Worm (Caenorhabditis elegans) whole organism, L4 larva: ENCODE results near the gene F57C12.6.

Experiments
- R02D3.7 ChIP-seq: fragments of 150-350 bp; sonication (generic microtip); optimal IDR thresholded peaks from 3 replicates; lab custom pipeline; 2014; ENCODE audit warnings: missing biosample characterization, missing genetic modification characterization
- ces-1 ChIP-seq: fragments of 150-350 bp; sonication (generic microtip); optimal IDR thresholded peaks from 4 replicates; lab custom pipeline; 2014; ENCODE audit warnings: missing biosample characterization, missing genetic modification reagents, missing genetic modification characterization
- egl-27 ChIP-seq: sonication (generic microtip); optimal IDR thresholded peaks from 3 replicates; lab custom pipeline; 2017; ENCODE audit warnings: missing biosample characterization, missing genetic modification reagents, missing genetic modification characterization
- lin-13 ChIP-seq: fragments of 150-350 bp; optimal IDR thresholded peaks from 2 replicates; lab custom pipeline; 2014; ENCODE audit warnings: missing biosample characterization, missing genetic modification reagents, missing genetic modification characterization
- madf-9 ChIP-seq: fragments of 200-800 bp; sonication (Bioruptor generic); conservative IDR thresholded peaks from 2 replicates; pipeline ENCODE4 v1.3.6; 2022; ENCODE audit warnings: missing genetic modification reagents, missing genetic modification characterization, missing compliant biosample characterization
- nhr-111 ChIP-seq: fragments of 200-800 bp; sonication (Bioruptor generic); optimal IDR thresholded peaks from 2 replicates; lab custom pipeline; 2018; ENCODE audit warnings: mild to moderate bottlenecking, missing genetic modification characterization, missing compliant biosample characterization
- nhr-25 ChIP-seq: sonication (generic microtip); optimal IDR thresholded peaks from 2 replicates; lab custom pipeline; 2017; ENCODE audit warnings: missing genetic modification characterization, mild to moderate bottlenecking, missing compliant biosample characterization, antibody characterized with exemption, moderate library complexity, borderline replicate concordance; ENCODE audit not compliant: insufficient read depth
- nhr-48 ChIP-seq: sonication (generic microtip); optimal IDR thresholded peaks from 2 replicates; lab custom pipeline; 2016; ENCODE audit warnings: mild to moderate bottlenecking, missing genetic modification characterization, missing compliant biosample characterization
- nhr-77 ChIP-seq: fragments of 150-350 bp; optimal IDR thresholded peaks from 2 replicates; lab custom pipeline; 2014; ENCODE audit warnings: missing biosample characterization, missing genetic modification characterization
- php-3 ChIP-seq: fragments of 200-800 bp; sonication (Bioruptor generic); IDR thresholded peaks from 2 replicates; pipeline ENCODE4 v1.3.6; 2022; ENCODE audit warnings: missing genetic modification reagents, missing genetic modification characterization, missing compliant biosample characterization
- zip-11 ChIP-seq: fragments of 200-800 bp; sonication (Bioruptor generic); IDR thresholded peaks from 2 replicates; pipeline ENCODE4 v1.3.6; 2022; ENCODE audit warnings: missing genetic modification characterization, missing compliant biosample characterization

DNA sequence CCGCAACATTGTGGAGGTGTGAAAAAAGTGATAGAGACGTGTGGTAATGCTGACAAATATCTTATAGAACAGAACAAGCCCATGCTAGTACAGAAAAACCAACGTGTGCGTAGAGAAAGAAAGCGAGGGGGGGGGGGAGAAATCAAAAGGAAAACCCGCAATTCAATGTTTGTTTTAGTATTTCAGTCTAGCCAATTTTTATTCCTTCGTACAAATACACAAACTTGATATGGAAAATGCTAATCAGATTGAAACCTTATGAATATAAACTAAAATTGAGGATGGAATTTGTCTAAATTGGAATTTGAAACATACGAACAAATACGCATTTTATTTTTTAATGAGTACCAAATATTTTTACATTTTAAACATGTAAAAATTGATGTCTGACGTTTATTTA, 34.0 kb upstream of the F57C12.6 start, which contains the start of gene mrp-1:
- no peak for TF ChIP-seq nhr-111 (GFP tag; lab: Kevin White, UChicago)
- no peak for TF ChIP-seq php-3 (GFP tag; lab: Robert Waterston, UW)
- TF ChIP-seq ces-1, result no peak
- TF ChIP-seq nhr-48 (tag; lab: Kevin White, UChicago), result no peak
- TF ChIP-seq R02D3.7 (tag; lab: Kevin White, UChicago), result no peak
- TF ChIP-seq nhr-25 (tag; lab: Kevin White, UChicago), result no peak
- no peak for TF ChIP-seq egl-27 (tag; lab: Kevin White, UChicago)
- TF ChIP-seq lin-13 (GFP tag; lab: Kevin White, UChicago), result no peak
- TF ChIP-seq nhr-77 (tag; lab: Kevin White, UChicago), result no peak
- TF ChIP-seq zip-11, result no peak
- no peak for TF ChIP-seq madf-9 (GFP tag; lab: Robert Waterston, UW)
